Worm (Caenorhabditis elegans) whole organism, early embryonic: ENCODE data around the gene upb-1.

Experiments
- F13C5.2 ChIP-seq: sonication (generic microtip); optimal IDR thresholded peaks from 2 replicates; lab custom pipeline; 2017; ENCODE audit warnings: mild to moderate bottlenecking, missing genetic modification characterization, inconsistent platforms, missing compliant biosample characterization
- aly-1 ChIP-seq: sonication (generic microtip); optimal IDR thresholded peaks from 2 replicates; lab custom pipeline; 2016; ENCODE audit warnings: missing genetic modification characterization, missing compliant biosample characterization
- ama-1 ChIP-seq: fragments of 150-350 bp; optimal IDR thresholded peaks from 2 replicates; lab custom pipeline; 2014
- flt-1 ChIP-seq: fragments of 200-800 bp; sonication (Bioruptor generic); IDR thresholded peaks from 2 replicates; pipeline ENCODE4 v1.3.6; 2022; ENCODE audit warnings: missing genetic modification characterization, missing compliant biosample characterization
- pes-1 ChIP-seq: fragments of 200-800 bp; sonication (Bioruptor generic); IDR thresholded peaks from 2 replicates; pipeline ENCODE4 v1.3.6; 2022; ENCODE audit warnings: missing genetic modification reagents, missing genetic modification characterization, missing compliant biosample characterization
- scrt-1 ChIP-seq: fragments of 200-800 bp; sonication (Bioruptor generic); IDR thresholded peaks from 2 replicates; pipeline ENCODE4 v1.3.6; 2022; ENCODE audit warnings: missing genetic modification characterization, missing compliant biosample characterization
- tbx-37 ChIP-seq: fragments of 200-800 bp; sonication (Bioruptor generic); conservative IDR thresholded peaks from 2 replicates; pipeline ENCODE4 v1.3.6; 2022; ENCODE audit warnings: missing genetic modification reagents, missing genetic modification characterization, missing compliant biosample characterization

DNA sequence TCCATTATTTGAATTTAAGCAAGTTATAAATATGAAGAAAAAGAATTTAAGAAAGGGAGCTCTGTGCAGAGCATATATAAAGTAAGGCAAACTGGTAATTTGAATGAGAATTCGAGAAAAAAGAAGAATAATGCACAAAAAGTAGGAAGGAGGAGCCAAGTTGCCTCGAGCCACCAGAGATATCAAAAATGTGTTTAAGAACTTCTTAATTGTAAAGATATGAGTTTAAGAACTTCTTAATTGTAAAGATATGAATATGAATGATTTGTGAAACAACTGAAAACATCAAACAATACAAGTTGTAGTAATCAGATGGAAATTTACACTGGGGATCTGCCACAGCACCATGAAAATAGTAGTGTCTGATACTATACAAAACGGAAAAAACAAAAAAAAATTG is 3.0 kb downstream of the upb-1 start, which contains the start of gene F13H8.6:
- TF ChIP-seq tbx-37 (GFP tag; lab: Robert Waterston, UW) (no peak), aly-1 (tag; lab: Kevin White, UChicago) (no peak), flt-1 (GFP tag; lab: Robert Waterston, UW) (no peak), ama-1 (lab: Kevin White, UChicago) (no peak), pes-1 (GFP tag; lab: Robert Waterston, UW) (no peak), scrt-1 (GFP tag; lab: Robert Waterston, UW) (no peak), F13C5.2 (tag; lab: Kevin White, UChicago) (no peak)
